Worm (Caenorhabditis elegans): ENCODE data around the gene W10D9.3.

Gene W10D9.3

ce11 chrII:460835-461234 is at the start of gene W10D9.3:
W10D9.3 (minus strand) TSS chrII:460935.
- TF ChIP-seq pat-9 (tag; optimal IDR thresholded peaks at IDR 0.05) (no peak), ceh-18 (tag; optimal IDR thresholded peaks at IDR 0.05) (no peak), hlh-8 (tag; optimal IDR thresholded peaks at IDR 0.05) (no peak), ets-4 (tag; optimal IDR thresholded peaks at IDR 0.05) (no peak), dve-1 (tag; optimal IDR thresholded peaks at IDR 0.05) (no peak), F13H6.1 (tag; optimal IDR thresholded peaks at IDR 0.05) (no peak), fkh-10 (GFP tag; optimal IDR thresholded peaks at IDR 0.05) (no peak), tbx-7 (tag; optimal IDR thresholded peaks at IDR 0.05) (no peak)

DNA sequence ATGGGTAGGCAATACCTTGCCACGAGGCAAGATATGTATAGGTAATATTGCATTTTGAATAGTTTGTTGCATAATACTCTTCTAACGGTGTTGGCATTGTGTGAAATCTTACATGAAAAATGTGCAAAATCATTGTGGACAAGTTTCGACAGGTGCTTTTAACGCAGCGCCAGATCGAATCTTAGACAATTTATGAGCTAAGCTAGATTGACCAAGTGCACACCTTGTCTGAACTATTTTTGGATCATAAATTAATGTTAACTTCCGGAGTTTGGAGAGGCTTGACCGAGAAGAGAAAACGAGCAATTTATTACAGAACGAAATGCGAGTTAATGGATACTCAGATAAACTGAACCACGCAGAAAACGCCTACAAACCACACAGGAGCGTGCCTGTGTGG is 48.5 kb upstream of the W10D9.3 start, which contains the start of gene srh-105:
srh-105 (minus strand) TSS at position 101 of the 400 bp plus-strand sequence.
- TF ChIP-seq zip-5 (tag; optimal IDR thresholded peaks at IDR 0.05), result no peak
- no peak for TF ChIP-seq ceh-6 (GFP tag; optimal IDR thresholded peaks at IDR 0.05)
- TF ChIP-seq madf-2 (tag; optimal IDR thresholded peaks at IDR 0.05), result no peak
- TF ChIP-seq ceh-9 (tag; optimal IDR thresholded peaks at IDR 0.05), result no peak
- no peak for TF ChIP-seq pha-2 (tag; optimal IDR thresholded peaks at IDR 0.05)
- TF ChIP-seq ttx-3 (tag; optimal IDR thresholded peaks at IDR 0.05), result no peak
- no peak for TF ChIP-seq ref-2 (tag; optimal IDR thresholded peaks at IDR 0.05)
- TF ChIP-seq unc-55 (GFP tag; optimal IDR thresholded peaks at IDR 0.05), result no peak
- no peak for TF ChIP-seq ceh-18 (tag; optimal IDR thresholded peaks at IDR 0.05)
- no peak for TF ChIP-seq hlh-30 (tag; optimal IDR thresholded peaks at IDR 0.05; ENCODE audit: insufficient read depth)
- no peak for TF ChIP-seq nfya-1 (tag; optimal IDR thresholded peaks at IDR 0.05)
- TF ChIP-seq eyg-1 (tag; optimal IDR thresholded peaks at IDR 0.05), result no peak
- no peak for TF ChIP-seq npax-4 (tag; optimal IDR thresholded peaks at IDR 0.05)
- TF ChIP-seq sdc-2 (tag; optimal IDR thresholded peaks at IDR 0.05), result no peak
- no peak for TF ChIP-seq elt-4 (tag; optimal IDR thresholded peaks at IDR 0.05)
- TF ChIP-seq pha-4 (tag; optimal IDR thresholded peaks at IDR 0.05), result no peak
- no peak for TF ChIP-seq K09A11.1 (tag; optimal IDR thresholded peaks at IDR 0.05; ENCODE audit: insufficient read depth)

ce11 chrII:508603-509002 is 47.9 kb upstream of the W10D9.3 start:
- no peak for TF ChIP-seq ceh-30 (tag; optimal IDR thresholded peaks at IDR 0.05)
- no peak for TF ChIP-seq hlh-13 (GFP tag; optimal IDR thresholded peaks at IDR 0.05)
- TF ChIP-seq rnt-1 (tag; optimal IDR thresholded peaks at IDR 0.05), result no peak

ce11 chrII:506069-506468 is 45.3 kb upstream of the W10D9.3 start:
- no peak for TF ChIP-seq mec-3 (tag; optimal IDR thresholded peaks at IDR 0.05; ENCODE audit: borderline replicate concordance)
- TF ChIP-seq ceh-30 (tag; optimal IDR thresholded peaks at IDR 0.05), result no peak
- peak; percentile 46 for TF ChIP-seq unc-42 (tag; optimal IDR thresholded peaks at IDR 0.05)
- no peak for TF ChIP-seq pag-3 (tag; optimal IDR thresholded peaks at IDR 0.05; ENCODE audit: borderline replicate concordance)
- no peak for TF ChIP-seq fkh-6 (tag; optimal IDR thresholded peaks at IDR 0.05)
- no peak for TF ChIP-seq K09A11.1 (tag; optimal IDR thresholded peaks at IDR 0.05; ENCODE audit: insufficient read depth)
- no peak for TF ChIP-seq ets-4 (tag; optimal IDR thresholded peaks at IDR 0.05)
- no peak for TF ChIP-seq ceh-18 (tag; optimal IDR thresholded peaks at IDR 0.05)
- no peak for TF ChIP-seq ceh-48 (tag; optimal IDR thresholded peaks at IDR 0.05)
- no peak for TF ChIP-seq ceh-2 (tag; optimal IDR thresholded peaks at IDR 0.05)
- TF ChIP-seq sox-4 (tag; optimal IDR thresholded peaks at IDR 0.05), result no peak
- no peak for TF ChIP-seq che-1 (tag; optimal IDR thresholded peaks at IDR 0.05)
- TF ChIP-seq pqm-1 (tag; optimal IDR thresholded peaks at IDR 0.05), result no peak
- TF ChIP-seq ama-1 (optimal IDR thresholded peaks at IDR 0.05), result no peak
- TF ChIP-seq T23F11.4 (GFP tag; optimal IDR thresholded peaks at IDR 0.05), result no peak
- peak; percentile 36 for TF ChIP-seq nfya-1 (tag; optimal IDR thresholded peaks at IDR 0.05)
- TF ChIP-seq ceh-14 (tag; optimal IDR thresholded peaks at IDR 0.05), result no peak
- TF ChIP-seq pax-1 (tag; optimal IDR thresholded peaks at IDR 0.05), result peak; percentile 22
- TF ChIP-seq unc-86 (tag; optimal IDR thresholded peaks at IDR 0.05), result no peak
- TF ChIP-seq ceh-34 (tag; optimal IDR thresholded peaks at IDR 0.05), result no peak
- no peak for TF ChIP-seq lin-11 (tag; optimal IDR thresholded peaks at IDR 0.05)
- TF ChIP-seq pha-2 (tag; optimal IDR thresholded peaks at IDR 0.05), result no peak
- TF ChIP-seq elt-2 (tag; optimal IDR thresholded peaks at IDR 0.05), result peak; percentile 5
- TF ChIP-seq lim-6 (tag; optimal IDR thresholded peaks at IDR 0.05), result no peak
- no peak for TF ChIP-seq sdc-2 (tag; optimal IDR thresholded peaks at IDR 0.05)
- no peak for TF ChIP-seq ceh-45 (GFP tag; IDR thresholded peaks at IDR 0.05)
- TF ChIP-seq ceh-31 (tag; optimal IDR thresholded peaks at IDR 0.05), result peak; percentile 25
- no peak for TF ChIP-seq nhr-11 (tag; optimal IDR thresholded peaks at IDR 0.05)
- no peak for TF ChIP-seq elt-4 (tag; optimal IDR thresholded peaks at IDR 0.05)
- no peak for TF ChIP-seq dve-1 (tag; optimal IDR thresholded peaks at IDR 0.05)
- no peak for TF ChIP-seq pha-4 (tag; optimal IDR thresholded peaks at IDR 0.05)
